Worm (Caenorhabditis elegans): ENCODE results near the gene pyp-1.

ce11 chrIV:10007758-10008157, 9.0 kb upstream of the pyp-1 start:
- TF ChIP-seq lin-15B (tag; optimal IDR thresholded peaks at IDR 0.05) (no peak), ceh-9 (tag; optimal IDR thresholded peaks at IDR 0.05) (no peak), nhr-237 (tag; optimal IDR thresholded peaks at IDR 0.05) (no peak), fkh-2 (tag; optimal IDR thresholded peaks at IDR 0.05) (no peak), lin-39 (tag; optimal IDR thresholded peaks at IDR 0.05) (no peak)

Measured in whole organism, L3 larva.